Fruit fly (Drosophila melanogaster) whole organism, embryonic: ENCODE results near the gene Tyler.

Experiments used
- Asciz ChIP-seq: fragments of 200-800 bp; sonication (Bioruptor generic); optimal IDR thresholded peaks from 2 replicates; lab custom pipeline; 2017; ENCODE audit warnings: missing biosample characterization, mild to moderate bottlenecking, missing genetic modification characterization, missing genetic modification reagents
- CG10267 ChIP-seq: fragments of 200-800 bp; sonication (Bioruptor generic); optimal IDR thresholded peaks from 2 replicates; lab custom pipeline; 2018; ENCODE audit warnings: missing biosample characterization, mild to moderate bottlenecking, missing genetic modification characterization, moderate library complexity
- CG12942 ChIP-seq: fragments of 200-800 bp; sonication (Bioruptor generic); optimal IDR thresholded peaks from 3 replicates; lab custom pipeline; 2016; ENCODE audit warnings: missing biosample characterization, missing genetic modification characterization
- CG14441 ChIP-seq: fragments of 200-800 bp; sonication (Bioruptor generic); IDR thresholded peaks from 2 replicates; pipeline ENCODE4 v1.3.6; 2022; ENCODE audit warnings: missing biosample characterization, missing genetic modification characterization
- CG16815 ChIP-seq: fragments of 200-800 bp; sonication (Bioruptor generic); optimal IDR thresholded peaks from 3 replicates; lab custom pipeline; 2017; ENCODE audit warnings: missing biosample characterization, mild to moderate bottlenecking, missing genetic modification characterization
- CG18011 ChIP-seq: fragments of 200-800 bp; sonication (Bioruptor generic); optimal IDR thresholded peaks from 2 replicates; lab custom pipeline; 2017; ENCODE audit warnings: missing biosample characterization, missing genetic modification characterization, mild to moderate bottlenecking, moderate library complexity, missing genotype
- CG3065 ChIP-seq: fragments of 200-800 bp; sonication (Bioruptor generic); optimal IDR thresholded peaks from 2 replicates; lab custom pipeline; 2016; ENCODE audit warnings: missing biosample characterization, missing genetic modification characterization
- CG3838 ChIP-seq: fragments of 200-800 bp; sonication (Bioruptor generic); optimal IDR thresholded peaks from 3 replicates; lab custom pipeline; 2016; ENCODE audit warnings: missing biosample characterization, missing genetic modification characterization
- CG6765 ChIP-seq: fragments of 200-800 bp; sonication (Bioruptor generic); optimal IDR thresholded peaks from 3 replicates; lab custom pipeline; 2017; ENCODE audit warnings: missing biosample characterization, mild to moderate bottlenecking, missing genetic modification characterization
- CG7372 ChIP-seq: fragments of 200-800 bp; sonication (Bioruptor generic); IDR thresholded peaks from 2 replicates; pipeline ENCODE4 v1.3.6; 2022; ENCODE audit warnings: missing biosample characterization, missing genetic modification characterization
- CG7963 ChIP-seq: fragments of 200-800 bp; sonication (Bioruptor generic); IDR thresholded peaks from 3 replicates; pipeline ENCODE4 v1.3.6; 2022; ENCODE audit warnings: missing biosample characterization, missing genetic modification characterization; ENCODE audit not compliant: partially characterized antibody
- CG8388 ChIP-seq: fragments of 200-800 bp; sonication (Bioruptor generic); optimal IDR thresholded peaks from 2 replicates; lab custom pipeline; 2019; ENCODE audit warnings: missing biosample characterization, mild to moderate bottlenecking, missing genetic modification characterization, moderate library complexity
- CHES-1-like ChIP-seq: fragments of 200-800 bp; sonication (Bioruptor generic); optimal IDR thresholded peaks from 2 replicates; lab custom pipeline; 2016; ENCODE audit warnings: missing biosample characterization, missing genetic modification characterization
- D ChIP-seq, 2 experiments: fragments of 200-800 bp in 1 of 2; fragments of >200 bp in 1 of 2; sonication (Bioruptor generic) in 1 of 2; optimal IDR thresholded peaks; 2 replicates in 1 of 2; 3 replicates in 1 of 2; lab custom pipeline; 2017; ENCODE audit warnings: mild to moderate bottlenecking in 1 of 2, missing biosample characterization in 1 of 2, missing genetic modification characterization in 1 of 2, missing genetic modification reagents in 1 of 2
- ERR ChIP-seq: fragments of 200-800 bp; sonication (Bioruptor generic); optimal IDR thresholded peaks from 2 replicates; lab custom pipeline; 2016; ENCODE audit warnings: missing biosample characterization, missing genetic modification characterization
- Ets65A ChIP-seq: fragments of 200-800 bp; sonication (Bioruptor generic); peaks from one replicate; lab custom pipeline; 2016; ENCODE audit warnings: missing biosample characterization, missing genetic modification characterization
- HHEX ChIP-seq: fragments of 200-800 bp; sonication (Bioruptor generic); optimal IDR thresholded peaks from 3 replicates; lab custom pipeline; 2017; ENCODE audit warnings: missing biosample characterization, mild to moderate bottlenecking, missing genetic modification characterization, missing genetic modification reagents
- Hr39 ChIP-seq: fragments of >200 bp; optimal IDR thresholded peaks from 2 replicates; lab custom pipeline; 2017
- Lim3 ChIP-seq: fragments of 200-800 bp; sonication (Bioruptor generic); IDR thresholded peaks from 2 replicates; pipeline ENCODE4 v1.3.6; 2022; ENCODE audit warnings: missing biosample characterization, missing genetic modification characterization
- MESR4 ChIP-seq: fragments of 200-800 bp; sonication (Bioruptor generic); optimal IDR thresholded peaks from 2 replicates; lab custom pipeline; 2018; ENCODE audit warnings: missing biosample characterization, mild to moderate bottlenecking, missing genetic modification characterization, moderate library complexity
- Myb ChIP-seq: fragments of 200-800 bp; sonication (Bioruptor generic); optimal IDR thresholded peaks from 2 replicates; lab custom pipeline; 2016; ENCODE audit warnings: missing biosample characterization, missing genetic modification characterization
- Neu2 ChIP-seq: fragments of 200-800 bp; sonication (Bioruptor generic); optimal IDR thresholded peaks from 3 replicates; lab custom pipeline; 2016; ENCODE audit warnings: missing biosample characterization, missing genetic modification characterization, borderline replicate concordance
- Oli ChIP-seq: fragments of 200-800 bp; sonication (Bioruptor generic); optimal IDR thresholded peaks from 2 replicates; lab custom pipeline; 2018; ENCODE audit warnings: missing biosample characterization, mild to moderate bottlenecking, missing genetic modification characterization, moderate library complexity
- Rfx ChIP-seq: fragments of 200-800 bp; sonication (Bioruptor generic); IDR thresholded peaks from 2 replicates; pipeline ENCODE4 v1.3.6; 2022; ENCODE audit warnings: missing biosample characterization, missing genetic modification characterization
- Side ChIP-seq: fragments of 200-800 bp; sonication (Bioruptor generic); optimal IDR thresholded peaks from 2 replicates; lab custom pipeline; 2016; ENCODE audit warnings: missing biosample characterization, missing genetic modification characterization
- Sox100B ChIP-seq: fragments of 200-800 bp; sonication (Bioruptor generic); optimal IDR thresholded peaks from 3 replicates; lab custom pipeline; 2018; ENCODE audit warnings: missing biosample characterization, mild to moderate bottlenecking, missing genetic modification characterization
- Sox102F ChIP-seq: fragments of 200-800 bp; sonication (Bioruptor generic); optimal IDR thresholded peaks from 2 replicates; lab custom pipeline; 2018; ENCODE audit warnings: missing biosample characterization, mild to moderate bottlenecking, missing genetic modification characterization, moderate library complexity
- TFAM ChIP-seq: fragments of 200-800 bp; sonication (Bioruptor generic); optimal IDR thresholded peaks from 2 replicates; lab custom pipeline; 2017; ENCODE audit warnings: missing biosample characterization, missing genetic modification characterization, inconsistent platforms
- Xbp1 ChIP-seq: fragments of 200-800 bp; sonication (Bioruptor generic); optimal IDR thresholded peaks from 3 replicates; lab custom pipeline; 2016; ENCODE audit warnings: missing biosample characterization, mild to moderate bottlenecking, missing genetic modification characterization
- Xrp1 ChIP-seq: fragments of 200-800 bp; sonication (Bioruptor generic); IDR thresholded peaks from 2 replicates; pipeline ENCODE4 v1.3.6; 2022; ENCODE audit warnings: missing biosample characterization, missing genetic modification characterization
- abd-A ChIP-seq: fragments of 200-800 bp; sonication (Bioruptor generic); optimal IDR thresholded peaks from 3 replicates; lab custom pipeline; 2019; ENCODE audit warnings: missing biosample characterization, mild to moderate bottlenecking, missing genetic modification characterization, moderate library complexity
- amos ChIP-seq: fragments of 200-800 bp; sonication (Bioruptor generic); IDR thresholded peaks from 2 replicates; pipeline ENCODE4 v1.3.6; 2022; ENCODE audit warnings: missing biosample characterization, missing genetic modification characterization; ENCODE audit not compliant: partially characterized antibody
- caup ChIP-seq: fragments of 200-800 bp; sonication (Bioruptor generic); optimal IDR thresholded peaks from 3 replicates; lab custom pipeline; 2017; ENCODE audit warnings: missing biosample characterization, mild to moderate bottlenecking, missing genetic modification characterization, moderate library complexity; ENCODE audit not compliant: severe bottlenecking
- esg ChIP-seq: fragments of 200-800 bp; sonication (Bioruptor generic); conservative IDR thresholded peaks from 2 replicates; pipeline ENCODE4 v1.3.6; 2022; ENCODE audit warnings: missing biosample characterization, missing genetic modification characterization
- fd3F ChIP-seq: fragments of 200-800 bp; sonication (Bioruptor generic); optimal IDR thresholded peaks from 2 replicates; lab custom pipeline; 2018; ENCODE audit warnings: missing biosample characterization, mild to moderate bottlenecking, missing genetic modification characterization, moderate library complexity
- fd64A ChIP-seq: fragments of 200-800 bp; sonication (Bioruptor generic); optimal IDR thresholded peaks from 3 replicates; lab custom pipeline; 2018; ENCODE audit warnings: missing biosample characterization, mild to moderate bottlenecking, missing genetic modification characterization
- gce ChIP-seq: fragments of 200-800 bp; sonication (Bioruptor generic); IDR thresholded peaks from 3 replicates; pipeline ENCODE4 v1.3.6; 2022; ENCODE audit warnings: missing biosample characterization, missing genetic modification characterization
- gt ChIP-seq: fragments of 200-800 bp; sonication (Bioruptor generic); IDR thresholded peaks from 2 replicates; pipeline ENCODE4 v1.3.6; 2022; ENCODE audit warnings: missing biosample characterization, missing genetic modification characterization
- kay ChIP-seq: fragments of 200-800 bp; sonication (Bioruptor generic); optimal IDR thresholded peaks from 2 replicates; lab custom pipeline; 2016; ENCODE audit warnings: missing biosample characterization, missing genetic modification characterization
- knrl ChIP-seq: fragments of 200-800 bp; sonication (Bioruptor generic); IDR thresholded peaks from 3 replicates; pipeline ENCODE4 v1.3.6; 2022; ENCODE audit warnings: missing biosample characterization, missing genetic modification characterization; ENCODE audit not compliant: partially characterized antibody
- org-1 ChIP-seq: fragments of 200-800 bp; sonication (Bioruptor generic); optimal IDR thresholded peaks from 2 replicates; lab custom pipeline; 2017; ENCODE audit warnings: missing biosample characterization, missing genetic modification characterization
- pzg ChIP-seq: fragments of 200-800 bp; sonication (Bioruptor generic); optimal IDR thresholded peaks from 3 replicates; lab custom pipeline; 2018; ENCODE audit warnings: missing biosample characterization, mild to moderate bottlenecking, missing genetic modification characterization, moderate library complexity
- schlank ChIP-seq: fragments of 200-800 bp; sonication (Bioruptor generic); optimal IDR thresholded peaks from 2 replicates; lab custom pipeline; 2018; ENCODE audit warnings: missing biosample characterization, mild to moderate bottlenecking, missing genetic modification characterization
- sqz ChIP-seq: fragments of 200-800 bp; sonication (Bioruptor generic); optimal IDR thresholded peaks from 3 replicates; lab custom pipeline; 2018; ENCODE audit warnings: missing biosample characterization, mild to moderate bottlenecking, missing genetic modification characterization
- tap ChIP-seq: fragments of 200-800 bp; optimal IDR thresholded peaks from 3 replicates; lab custom pipeline; 2019; ENCODE audit warnings: missing biosample characterization, mild to moderate bottlenecking, missing genetic modification characterization, moderate library complexity
- twi ChIP-seq: fragments of 200-800 bp; optimal IDR thresholded peaks from 2 replicates; lab custom pipeline; 2019; ENCODE audit warnings: missing biosample characterization, mild to moderate bottlenecking, missing genetic modification characterization, moderate library complexity
- zen2 ChIP-seq: fragments of 200-800 bp; sonication (Bioruptor generic); IDR thresholded peaks from 3 replicates; pipeline ENCODE4 v1.3.6; 2022; ENCODE audit warnings: missing biosample characterization, missing genetic modification characterization; ENCODE audit not compliant: partially characterized antibody
- zfh1 ChIP-seq: fragments of 200-800 bp; sonication (Bioruptor generic); IDR thresholded peaks from 3 replicates; pipeline ENCODE4 v1.3.6; 2022; ENCODE audit warnings: missing biosample characterization, missing genetic modification characterization

Gene Tyler

DNA sequence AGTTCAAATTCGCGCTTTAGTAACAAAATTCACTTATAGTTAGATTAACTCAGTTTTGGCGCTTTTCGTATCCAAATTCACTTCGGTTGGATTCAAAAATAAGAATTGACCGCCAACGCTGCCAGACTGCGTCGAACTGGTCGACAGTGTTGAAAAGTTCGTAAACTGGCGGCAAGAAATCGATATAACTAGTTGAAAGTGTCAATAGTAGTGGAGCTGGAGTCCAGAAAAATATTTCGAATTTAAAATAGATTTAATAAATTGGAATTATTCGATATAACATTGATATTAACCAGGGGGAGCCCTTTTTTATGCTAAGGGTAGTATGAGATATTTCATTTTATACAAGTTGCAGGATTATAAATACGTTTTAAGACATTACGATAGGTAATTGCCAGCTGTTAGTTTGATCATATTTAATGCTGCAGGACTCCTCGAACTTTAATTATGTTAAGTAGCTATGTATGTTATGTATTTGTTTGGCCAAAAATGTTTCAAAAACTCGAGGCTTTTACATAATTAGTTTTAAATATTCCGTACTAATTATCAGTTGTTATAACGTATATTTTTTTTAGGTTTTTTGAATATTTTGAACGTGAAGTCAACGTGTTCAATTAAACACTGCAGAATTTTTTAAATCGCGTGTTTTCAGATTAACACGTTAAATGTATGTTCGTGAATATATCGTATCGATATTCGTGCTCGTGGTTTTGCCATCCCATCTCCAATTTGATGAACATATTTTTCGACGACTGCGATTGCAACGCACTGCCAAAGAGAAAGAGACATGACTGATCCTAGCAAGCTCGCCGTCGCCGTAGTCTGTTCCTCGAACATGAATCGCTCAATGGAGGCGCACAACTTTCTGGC, 52.8 kb downstream of the Tyler start, which contains the start of the genes CG14223 and Ssu72 (continued):
- TF ChIP-seq CG3065 (no peak), kay (GFP tag; lab: Kevin White, UChicago) (no peak), D (optimal IDR thresholded peaks at IDR 0.05; lab: Kevin White, UChicago) (no peak), D (GFP tag; optimal IDR thresholded peaks at IDR 0.05; lab: Kevin White, UChicago) (no peak), CG18011 (GFP tag; lab: Kevin White, UChicago) (no peak), caup (GFP tag; lab: Kevin White, UChicago) (no peak), ERR (GFP tag; lab: Kevin White, UChicago) (no peak), Sox100B (GFP tag; lab: Kevin White, UChicago) (no peak), tap (no peak), CG14441 (GFP tag; lab: Robert Waterston, UW) (no peak), CG7372 (GFP tag; lab: Robert Waterston, UW) (no peak), CG8388 (GFP tag; lab: Kevin White, UChicago) (no peak), HHEX (GFP tag; lab: Kevin White, UChicago) (no peak), sqz (GFP tag; lab: Kevin White, UChicago) (no peak), twi (tag; lab: Kevin White, UChicago) (no peak), CG6765 (GFP tag; lab: Kevin White, UChicago) (no peak), Xbp1 (GFP tag; lab: Kevin White, UChicago) (no peak), CG10267 (peak; percentile 86), pzg (peak; percentile 59), CG16815 (GFP tag; lab: Kevin White, UChicago) (no peak), Hr39 (lab: Kevin White, UChicago) (no peak), fd64A (GFP tag; lab: Kevin White, UChicago) (no peak), CG12942 (GFP tag; lab: Kevin White, UChicago) (no peak), knrl (GFP tag; lab: Robert Waterston, UW) (peak; percentile 78; the same call in 2 of the 3 replicates), CG3838 (GFP tag; lab: Kevin White, UChicago) (no peak), Myb (GFP tag; lab: Kevin White, UChicago) (peak; percentile 71), schlank (tag; lab: Kevin White, UChicago) (no peak), zfh1 (GFP tag; lab: Robert Waterston, UW) (no peak), MESR4 (GFP tag; lab: Kevin White, UChicago) (peak; percentile 74), Rfx (GFP tag; lab: Robert Waterston, UW) (peak; percentile 16; the same call in 1 of the 2 replicates), Oli (no peak), esg (GFP tag; lab: Robert Waterston, UW) (no peak), Xrp1 (GFP tag; lab: Robert Waterston, UW) (no peak), CG7963 (GFP tag; lab: Robert Waterston, UW) (peak; percentile 57; the same call in 1 of the 3 replicates), Sox102F (GFP tag; lab: Kevin White, UChicago) (no peak), gt (no peak), Side (GFP tag; lab: Kevin White, UChicago) (no peak), Lim3 (GFP tag; lab: Robert Waterston, UW) (no peak), abd-A (tag; lab: Kevin White, UChicago) (no peak), zen2 (GFP tag; lab: Robert Waterston, UW) (peak; percentile 91), Ets65A (GFP tag; lab: Kevin White, UChicago) (peak; percentile 38), amos (GFP tag; lab: Robert Waterston, UW) (peak; percentile 87), TFAM (GFP tag; lab: Kevin White, UChicago) (no peak), fd3F (GFP tag; lab: Kevin White, UChicago) (no peak), Neu2 (no peak), CHES-1-like (GFP tag; lab: Kevin White, UChicago) (no peak), org-1 (GFP tag; lab: Kevin White, UChicago) (no peak), gce (GFP tag; lab: Robert Waterston, UW) (no peak), Asciz (GFP tag; lab: Kevin White, UChicago) (no peak)
